Fruit fly (Drosophila melanogaster) whole organism, wandering third instar larva: ENCODE measurements around the gene CG1024.

ENCODE experiments used
- CG32264 ChIP-seq: fragments of 200-800 bp; sonication (Bioruptor generic); optimal IDR thresholded peaks from 2 replicates; lab custom pipeline; 2016; ENCODE audit warnings: missing biosample characterization, missing genetic modification characterization
- CG9705 ChIP-seq: fragments of 200-800 bp; sonication (Bioruptor generic); optimal IDR thresholded peaks from 2 replicates; lab custom pipeline; 2018; ENCODE audit warnings: missing biosample characterization, mild to moderate bottlenecking, missing genetic modification characterization
- CrebA ChIP-seq: fragments of 200-800 bp; sonication (Bioruptor generic); optimal IDR thresholded peaks from 2 replicates; lab custom pipeline; 2016; ENCODE audit warnings: missing biosample characterization, mild to moderate bottlenecking, missing genetic modification characterization, borderline replicate concordance
- Dif ChIP-seq: fragments of 200-275, 200-300 bp; sonication (Bioruptor generic); optimal IDR thresholded peaks from 2 replicates; lab custom pipeline; 2018; ENCODE audit warnings: missing biosample characterization, missing genetic modification characterization; ENCODE audit not compliant: partially characterized antibody
- HLH106 ChIP-seq: fragments of 200-800 bp; optimal IDR thresholded peaks from 3 replicates; lab custom pipeline; 2019; ENCODE audit warnings: missing biosample characterization, mild to moderate bottlenecking, missing genetic modification characterization, moderate library complexity
- Hnf4 ChIP-seq: fragments of 200-800 bp; sonication (Bioruptor generic); optimal IDR thresholded peaks from 2 replicates; lab custom pipeline; 2016; ENCODE audit warnings: missing biosample characterization, mild to moderate bottlenecking, missing genetic modification characterization
- Hr78 ChIP-seq: fragments of >200 bp; optimal IDR thresholded peaks from 2 replicates; lab custom pipeline; 2017; ENCODE audit warnings: missing biosample characterization, missing genetic modification characterization
- Hr83 ChIP-seq: fragments of 200-300 bp; sonication (Bioruptor generic); optimal IDR thresholded peaks from 2 replicates; lab custom pipeline; 2016; ENCODE audit warnings: missing biosample characterization, mild to moderate bottlenecking, missing genetic modification characterization, moderate library complexity; ENCODE audit not compliant: poor library complexity, severe bottlenecking
- Mio ChIP-seq: sonication (Bioruptor generic); optimal IDR thresholded peaks from 2 replicates; lab custom pipeline; 2016; ENCODE audit warnings: missing biosample characterization, missing genetic modification characterization
- Myc ChIP-seq: fragments of >200 bp; optimal IDR thresholded peaks from 2 replicates; lab custom pipeline; 2017
- N ChIP-seq: fragments of >200 bp; optimal IDR thresholded peaks from 2 replicates; lab custom pipeline; 2018; ENCODE audit warnings: missing biosample characterization, missing external identifiers, missing genetic modification characterization
- OdsH ChIP-seq: fragments of 200-800 bp; sonication (Bioruptor generic); optimal IDR thresholded peaks from 2 replicates; lab custom pipeline; 2016; ENCODE audit warnings: missing biosample characterization, mild to moderate bottlenecking, missing genetic modification characterization
- Rel ChIP-seq, 2 experiments: fragments of 200-800 bp; sonication (Bioruptor generic) in 1 of 2; optimal IDR thresholded peaks; 2 replicates in 1 of 2; 3 replicates in 1 of 2; lab custom pipeline; 2016 to 2019; ENCODE audit warnings: mild to moderate bottlenecking in 2 of 2, missing biosample characterization in 2 of 2, missing genetic modification characterization in 2 of 2, moderate library complexity in 1 of 2
- Sp1 ChIP-seq: fragments of 200-800 bp; sonication (Bioruptor generic); optimal IDR thresholded peaks from 3 replicates; lab custom pipeline; 2019; ENCODE audit warnings: missing biosample characterization, mild to moderate bottlenecking, missing genetic modification characterization, moderate library complexity
- Vsx2 ChIP-seq: fragments of 200-300, 225-300 bp; sonication (Bioruptor generic); optimal IDR thresholded peaks from 2 replicates; lab custom pipeline; 2018; ENCODE audit warnings: missing biosample characterization, missing genetic modification characterization; ENCODE audit not compliant: partially characterized antibody
- br ChIP-seq: fragments of 200-800 bp; sonication (Bioruptor generic); optimal IDR thresholded peaks from 2 replicates; lab custom pipeline; 2016; ENCODE audit warnings: missing biosample characterization, missing genetic modification characterization
- dsf ChIP-seq: sonication (Bioruptor generic); optimal IDR thresholded peaks from 2 replicates; lab custom pipeline; 2016; ENCODE audit warnings: missing biosample characterization, missing genetic modification characterization, borderline replicate concordance
- ey ChIP-seq: fragments of 200-800 bp; sonication (Bioruptor generic); optimal IDR thresholded peaks from 2 replicates; lab custom pipeline; 2016; ENCODE audit warnings: missing biosample characterization, missing genetic modification characterization
- foxo ChIP-seq, 2 experiments: fragments of 200-800 bp; sonication (Bioruptor generic); optimal IDR thresholded peaks; 2 replicates in 1 of 2; 3 replicates in 1 of 2; lab custom pipeline; 2016 to 2017; ENCODE audit warnings: missing biosample characterization in 2 of 2, missing genetic modification characterization in 2 of 2
- fru ChIP-seq: fragments of 200-800 bp; sonication (Bioruptor generic); optimal IDR thresholded peaks from 3 replicates; lab custom pipeline; 2016; ENCODE audit warnings: missing biosample characterization, mild to moderate bottlenecking, missing genetic modification characterization
- h ChIP-seq: fragments of 200-800 bp; sonication (Bioruptor generic); optimal IDR thresholded peaks from 3 replicates; lab custom pipeline; 2016; ENCODE audit warnings: missing biosample characterization, mild to moderate bottlenecking, missing genetic modification characterization
- lola ChIP-seq: fragments of >200 bp; optimal IDR thresholded peaks from 2 replicates; lab custom pipeline; 2017; ENCODE audit warnings: missing biosample characterization, missing genetic modification characterization
- pan ChIP-seq: fragments of >200 bp; optimal IDR thresholded peaks from 2 replicates; lab custom pipeline; 2017
- psq ChIP-seq: fragments of 200-800 bp; sonication (Bioruptor generic); optimal IDR thresholded peaks from 3 replicates; lab custom pipeline; 2017; ENCODE audit warnings: missing biosample characterization, mild to moderate bottlenecking, missing genetic modification characterization, moderate library complexity
- rgr ChIP-seq: fragments of 200-800 bp; sonication (Bioruptor generic); optimal IDR thresholded peaks from 3 replicates; lab custom pipeline; 2016; ENCODE audit warnings: missing biosample characterization, mild to moderate bottlenecking, missing genetic modification characterization
- sage ChIP-seq: fragments of 200-800 bp; sonication (Bioruptor generic); optimal IDR thresholded peaks from 2 replicates; lab custom pipeline; 2016; ENCODE audit warnings: missing biosample characterization, mild to moderate bottlenecking, missing genetic modification characterization
- sv ChIP-seq: fragments of 200-800 bp; sonication (Bioruptor generic); optimal IDR thresholded peaks from 3 replicates; lab custom pipeline; 2016; ENCODE audit warnings: missing biosample characterization, missing genetic modification characterization
- usp ChIP-seq: fragments of >200 bp; optimal IDR thresholded peaks from 2 replicates; lab custom pipeline; 2017; ENCODE audit warnings: missing biosample characterization, missing genetic modification characterization
- woc ChIP-seq: sonication (Bioruptor generic); optimal IDR thresholded peaks from 2 replicates; lab custom pipeline; 2016; ENCODE audit warnings: missing biosample characterization, mild to moderate bottlenecking, missing genetic modification characterization

CG1024 gene

DNA sequence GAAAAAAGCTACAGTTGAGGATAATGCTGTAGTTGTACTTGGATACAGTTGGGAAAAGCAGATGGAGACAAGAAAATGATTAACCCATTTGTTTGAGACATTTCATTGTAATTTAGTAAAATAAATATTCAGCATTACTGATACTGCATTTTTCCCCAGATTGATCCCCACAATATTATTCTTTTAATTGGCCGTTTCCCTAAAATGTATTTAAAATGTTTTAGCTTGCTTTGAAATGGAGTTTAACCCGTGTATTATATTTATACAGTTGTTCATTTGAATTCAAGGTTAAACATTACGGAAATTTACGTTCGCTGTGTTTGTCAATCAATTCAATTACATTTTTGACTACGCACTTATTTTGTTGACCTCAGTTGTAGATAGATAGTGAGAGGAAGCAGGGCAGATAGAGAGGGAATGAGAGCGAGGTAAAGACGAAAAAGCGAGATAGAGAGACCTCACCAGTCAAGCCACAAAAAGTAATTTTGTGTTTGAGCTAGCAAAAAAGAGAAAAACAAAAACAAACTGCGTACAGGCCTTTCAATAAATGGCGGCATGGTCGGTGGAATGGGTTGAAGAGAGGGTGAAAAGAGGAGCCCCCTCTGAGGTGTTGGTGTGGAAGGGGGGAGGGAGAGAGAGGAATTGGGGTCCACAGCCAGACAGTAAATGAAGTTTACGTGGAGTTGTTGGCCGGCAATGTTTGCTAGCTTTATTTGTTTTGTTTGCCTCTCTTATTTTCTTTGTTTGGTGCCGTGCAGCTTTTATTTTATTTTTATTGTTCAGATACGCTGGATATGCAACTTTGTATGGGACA lies 30.5 kb upstream of the CG1024 start (continued):
- peak; percentile 53 for TF ChIP-seq Hr83 (GFP tag; lab: Kevin White, UChicago)
- TF ChIP-seq CG32264: peak; percentile 16
- TF ChIP-seq dsf: no peak
- peak; percentile 80 for TF ChIP-seq sv (GFP tag; lab: Kevin White, UChicago)
- no peak for TF ChIP-seq Mio (GFP tag; lab: Kevin White, UChicago)
- peak; percentile 75 for TF ChIP-seq h (GFP tag; lab: Kevin White, UChicago)
- TF ChIP-seq CrebA (GFP tag; lab: Kevin White, UChicago): no peak
- no peak for TF ChIP-seq lola (GFP tag; lab: Kevin White, UChicago)
- TF ChIP-seq usp: no peak
- TF ChIP-seq fru (GFP tag; lab: Kevin White, UChicago): peak; percentile 81
- peak; percentile 76 for TF ChIP-seq Sp1 (GFP tag; lab: Kevin White, UChicago)
- peak; percentile 75 for TF ChIP-seq rgr (GFP tag; lab: Kevin White, UChicago)
- TF ChIP-seq, all 38 proteins: peak for 20

DNA sequence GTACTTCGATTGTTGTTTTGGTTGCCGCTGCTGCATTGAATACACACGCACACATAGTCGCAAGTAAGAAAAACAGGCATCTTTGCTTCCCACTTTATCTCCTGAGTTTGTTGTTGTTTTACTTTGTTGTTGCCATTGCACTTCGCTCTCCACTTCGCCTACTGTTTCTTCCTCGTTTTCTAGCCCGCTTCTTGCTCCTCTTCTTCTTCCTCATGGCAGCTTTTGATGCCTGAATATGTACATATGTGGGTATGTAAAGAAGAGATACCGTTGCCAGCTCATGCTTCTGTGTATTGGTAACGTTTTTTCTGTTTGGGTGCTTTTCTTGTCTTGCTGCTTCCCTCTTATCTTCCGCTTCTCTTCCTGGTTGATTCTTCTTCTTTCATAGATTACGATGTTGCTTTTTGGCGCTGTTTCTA lies 29.0 kb upstream of the CG1024 start:
- TF ChIP-seq CG9705 (GFP tag; lab: Kevin White, UChicago): no peak
- TF ChIP-seq OdsH (GFP tag; lab: Kevin White, UChicago): no peak
- TF ChIP-seq pan (lab: Kevin White, UChicago): no peak
- no peak for TF ChIP-seq woc (GFP tag; lab: Kevin White, UChicago)
- TF ChIP-seq Hr78: no peak
- no peak for TF ChIP-seq Hr83 (GFP tag; lab: Kevin White, UChicago)
- TF ChIP-seq Sp1 (GFP tag; lab: Kevin White, UChicago): no peak
- no peak for TF ChIP-seq rgr (GFP tag; lab: Kevin White, UChicago)
- peak; percentile 22 for TF ChIP-seq br (GFP tag; lab: Kevin White, UChicago)
- TF ChIP-seq h (GFP tag; lab: Kevin White, UChicago): no peak
- no peak for TF ChIP-seq HLH106
- no peak for TF ChIP-seq ey (GFP tag; lab: Kevin White, UChicago)
- no peak for TF ChIP-seq lola (GFP tag; lab: Kevin White, UChicago)
- TF ChIP-seq psq (GFP tag; lab: Kevin White, UChicago): peak; percentile 94
- TF ChIP-seq Mio (GFP tag; lab: Kevin White, UChicago): no peak
- TF ChIP-seq fru (GFP tag; lab: Kevin White, UChicago): peak; percentile 7
- TF ChIP-seq foxo (GFP tag; optimal IDR thresholded peaks at IDR 0.05; lab: Kevin White, UChicago): no peak
- TF ChIP-seq sv (GFP tag; lab: Kevin White, UChicago): no peak
- peak; percentile 46 for TF ChIP-seq Hnf4 (GFP tag; lab: Kevin White, UChicago)
- no peak for TF ChIP-seq N (GFP tag; lab: Kevin White, UChicago)
- TF ChIP-seq usp: no peak
- TF ChIP-seq Rel (GFP tag; optimal IDR thresholded peaks at IDR 0.05; lab: Kevin White, UChicago): no peak
- peak; percentile 65 for TF ChIP-seq Rel (tag; optimal IDR thresholded peaks at IDR 0.05; lab: Kevin White, UChicago)
- no peak for TF ChIP-seq CG32264
- no peak for TF ChIP-seq dsf

DNA sequence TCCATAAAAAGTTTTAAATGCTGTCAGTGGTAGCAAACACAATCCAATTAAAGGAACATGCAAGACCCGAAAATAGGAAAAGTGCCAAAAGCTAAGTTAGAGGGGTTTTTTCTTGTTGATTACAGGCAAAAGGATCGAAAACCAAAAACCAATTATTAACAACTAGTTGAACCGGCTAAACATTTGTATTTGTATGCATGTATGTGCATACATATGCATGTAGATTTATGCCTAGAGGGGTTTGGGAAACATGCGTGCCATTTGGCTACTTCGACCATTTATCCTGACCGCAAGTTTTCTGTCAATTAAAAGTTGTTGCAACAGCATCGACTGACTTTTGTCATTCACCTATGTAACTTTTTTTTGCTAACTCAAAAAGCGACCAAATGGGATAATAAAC lies 28.3 kb upstream of the CG1024 start:
- TF ChIP-seq lola (GFP tag; lab: Kevin White, UChicago): no peak
- no peak for TF ChIP-seq Myc (lab: Kevin White, UChicago)
- TF ChIP-seq Sp1 (GFP tag; lab: Kevin White, UChicago): no peak
- TF ChIP-seq Hr83 (GFP tag; lab: Kevin White, UChicago): no peak
- no peak for TF ChIP-seq sage
- TF ChIP-seq CrebA (GFP tag; lab: Kevin White, UChicago): no peak
- TF ChIP-seq ey (GFP tag; lab: Kevin White, UChicago): no peak
- no peak for TF ChIP-seq h (GFP tag; lab: Kevin White, UChicago)
- no peak for TF ChIP-seq fru (GFP tag; lab: Kevin White, UChicago)
- no peak for TF ChIP-seq Rel (GFP tag; optimal IDR thresholded peaks at IDR 0.05; lab: Kevin White, UChicago)
- no peak for TF ChIP-seq Rel (tag; optimal IDR thresholded peaks at IDR 0.05; lab: Kevin White, UChicago)
- TF ChIP-seq psq (GFP tag; lab: Kevin White, UChicago): no peak

dm6 chr3R:6407544-6407943 lies 27.4 kb upstream of the CG1024 start:
- TF ChIP-seq usp (no peak), Vsx2 (peak; percentile 29), CrebA (GFP tag; lab: Kevin White, UChicago) (peak; percentile 42), Dif (GFP tag; lab: Kevin White, UChicago) (peak; percentile 61)
